Worm (Caenorhabditis elegans) whole organism, late embryonic: ENCODE data around the gene rund-1.

Experiments
- Y22D7AL.16 ChIP-seq: sonication (generic microtip); optimal IDR thresholded peaks from 2 replicates; lab custom pipeline; 2016; ENCODE audit warnings: missing genetic modification characterization, missing compliant biosample characterization
- ceh-24 ChIP-seq: sonication (generic microtip); optimal IDR thresholded peaks from 2 replicates; lab custom pipeline; 2016; ENCODE audit warnings: mild to moderate bottlenecking, missing genetic modification characterization, missing compliant biosample characterization
- nhr-11 ChIP-seq: fragments of 150-350 bp; optimal IDR thresholded peaks from 2 replicates; lab custom pipeline; 2014; ENCODE audit warnings: missing biosample characterization, missing genetic modification characterization
- sox-4 ChIP-seq: sonication (generic microtip); optimal IDR thresholded peaks from 2 replicates; lab custom pipeline; 2017; ENCODE audit warnings: mild to moderate bottlenecking, missing genetic modification characterization, inconsistent platforms, missing compliant biosample characterization

ce11 chrX:670603-671002 lies 9.0 kb upstream of the rund-1 start, which contains the start of gene T19D7.6:
- TF ChIP-seq ceh-24 (tag; lab: Kevin White, UChicago) (no peak), nhr-11 (tag; lab: Kevin White, UChicago) (no peak), Y22D7AL.16 (tag; lab: Kevin White, UChicago) (no peak), sox-4 (tag; lab: Kevin White, UChicago) (no peak)
